Worm (Caenorhabditis elegans): ENCODE data around the gene frpr-14.

ce11 chrII:602020-602419 is 48.7 kb upstream of the frpr-14 start, which contains the start of gene nhl-3:
- TF ChIP-seq tab-1 (GFP tag; IDR thresholded peaks at IDR 0.05) (no peak), klf-2 (GFP tag; conservative IDR thresholded peaks at IDR 0.05) (no peak), ref-1 (GFP tag; conservative IDR thresholded peaks at IDR 0.05) (no peak), med-1 (GFP tag; optimal IDR thresholded peaks at IDR 0.05; ENCODE audit: insufficient read depth) (no peak), flt-1 (GFP tag; IDR thresholded peaks at IDR 0.05) (no peak), cog-1 (tag; optimal IDR thresholded peaks at IDR 0.05) (no peak), T22C8.4 (GFP tag; IDR thresholded peaks at IDR 0.05) (no peak), ztf-29 (GFP tag; IDR thresholded peaks at IDR 0.05) (no peak), ztf-23 (GFP tag; IDR thresholded peaks at IDR 0.05) (no peak)
